Fruit fly (Drosophila melanogaster): Measurements from ENCODE around the gene CG42512.

dm6 chrX:16633181-16633957 is 17.8 kb upstream of the CG42512 start:
- TF ChIP-seq Clk (GFP tag; optimal IDR thresholded peaks at IDR 0.05) (no peak), kay (GFP tag; ENCODE audit: borderline replicate concordance) (no peak), tj (GFP tag; optimal IDR thresholded peaks at IDR 0.05) (peak; percentile 39)

All from whole organism, adult.